Worm (Caenorhabditis elegans) whole organism, L2 larva: Measurements from ENCODE around the gene F34D10.9.
A peak's percentile ranks its signal among the peaks of the same experiment; 100 is the strongest.

ENCODE experiments used
- C34F6.9 ChIP-seq: fragments of 150-350 bp; optimal IDR thresholded peaks from 2 replicates; lab custom pipeline; 2014; ENCODE audit warnings: missing biosample characterization, missing genetic modification characterization
- F13H6.1 ChIP-seq: sonication (generic microtip); optimal IDR thresholded peaks from 2 replicates; lab custom pipeline; 2016; ENCODE audit warnings: missing genetic modification characterization, missing compliant biosample characterization
- R02D3.7 ChIP-seq: fragments of 150-350 bp; optimal IDR thresholded peaks from 2 replicates; lab custom pipeline; 2014; ENCODE audit warnings: missing biosample characterization, missing genetic modification characterization
- ZK546.5 ChIP-seq: sonication (generic microtip); optimal IDR thresholded peaks from 2 replicates; lab custom pipeline; 2017; ENCODE audit warnings: missing biosample characterization, missing genetic modification characterization
- alr-1 ChIP-seq: fragments of 150-350 bp; optimal IDR thresholded peaks from 2 replicates; lab custom pipeline; 2014; ENCODE audit warnings: missing biosample characterization, missing genetic modification characterization
- aly-2 ChIP-seq: fragments of 150-350 bp; optimal IDR thresholded peaks from 2 replicates; lab custom pipeline; 2014; ENCODE audit warnings: missing biosample characterization, missing genetic modification characterization
- ama-1 ChIP-seq: fragments of 150-350 bp; optimal IDR thresholded peaks from 2 replicates; lab custom pipeline; 2018; ENCODE audit warnings: inconsistent platforms
- ceh-16 ChIP-seq: fragments of 150-350 bp; optimal IDR thresholded peaks from 2 replicates; lab custom pipeline; 2014; ENCODE audit warnings: missing biosample characterization, missing genetic modification characterization
- ceh-82 ChIP-seq: fragments of 150-350 bp; optimal IDR thresholded peaks from 2 replicates; lab custom pipeline; 2014; ENCODE audit warnings: missing biosample characterization, missing genetic modification characterization
- crh-2 ChIP-seq: sonication (generic microtip); optimal IDR thresholded peaks from 2 replicates; lab custom pipeline; 2017; ENCODE audit warnings: missing biosample characterization, missing genetic modification characterization
- dmd-4 ChIP-seq: sonication (generic microtip); optimal IDR thresholded peaks from 2 replicates; lab custom pipeline; 2017; ENCODE audit warnings: missing biosample characterization, missing genetic modification characterization
- egl-27 ChIP-seq: sonication (generic microtip); optimal IDR thresholded peaks from 3 replicates; lab custom pipeline; 2017; ENCODE audit warnings: missing biosample characterization, missing genetic modification reagents, missing genetic modification characterization
- elt-1 ChIP-seq: fragments of 150-350 bp; optimal IDR thresholded peaks from 2 replicates; lab custom pipeline; 2014; ENCODE audit warnings: missing biosample characterization, missing genetic modification characterization
- elt-3 ChIP-seq: sonication (generic microtip); optimal IDR thresholded peaks from 2 replicates; lab custom pipeline; 2017; ENCODE audit warnings: missing biosample characterization, missing genetic modification characterization
- lin-13 ChIP-seq: fragments of 150-350 bp; optimal IDR thresholded peaks from 2 replicates; lab custom pipeline; 2014; ENCODE audit warnings: missing biosample characterization, missing genetic modification reagents, missing genetic modification characterization
- lin-39 ChIP-seq: fragments of 150-350 bp; optimal IDR thresholded peaks from 2 replicates; lab custom pipeline; 2014; ENCODE audit warnings: missing biosample characterization, missing genetic modification reagents, missing genetic modification characterization
- lsy-2 ChIP-seq, 2 experiments: fragments of 150-350 bp in 1 of 2; sonication (generic microtip) in 1 of 2; optimal IDR thresholded peaks; 2 replicates each; lab custom pipeline; 2014 to 2017; ENCODE audit warnings: missing biosample characterization in 2 of 2, missing genetic modification characterization in 2 of 2
- mbf-1 ChIP-seq: sonication (generic microtip); optimal IDR thresholded peaks from 2 replicates; lab custom pipeline; 2017; ENCODE audit warnings: missing biosample characterization, missing genetic modification characterization
- mdl-1 ChIP-seq, 2 experiments: fragments of 150-350 bp in 1 of 2; sonication (generic microtip) in 1 of 2; optimal IDR thresholded peaks; 2 replicates each; lab custom pipeline; 2017; ENCODE audit warnings: missing biosample characterization in 2 of 2, missing genetic modification characterization in 2 of 2
- nhr-11 ChIP-seq: fragments of 150-350 bp; optimal IDR thresholded peaks from 2 replicates; lab custom pipeline; 2014; ENCODE audit warnings: missing biosample characterization, missing genetic modification characterization
- nhr-12 ChIP-seq: fragments of 150-350 bp; optimal IDR thresholded peaks from 2 replicates; lab custom pipeline; 2014; ENCODE audit warnings: missing biosample characterization, missing genetic modification characterization
- nhr-129 ChIP-seq: fragments of 150-350 bp; optimal IDR thresholded peaks from 2 replicates; lab custom pipeline; 2014; ENCODE audit warnings: missing biosample characterization, missing genetic modification characterization
- nhr-21 ChIP-seq: fragments of 150-350 bp; optimal IDR thresholded peaks from 2 replicates; lab custom pipeline; 2014; ENCODE audit warnings: missing biosample characterization, missing genetic modification characterization
- nhr-237 ChIP-seq: fragments of 150-350 bp; optimal IDR thresholded peaks from 2 replicates; lab custom pipeline; 2014; ENCODE audit warnings: missing biosample characterization, missing genetic modification characterization
- nhr-25 ChIP-seq: fragments of 150-350 bp; sonication (generic microtip); optimal IDR thresholded peaks from 3 replicates; lab custom pipeline; 2014; ENCODE audit warnings: missing biosample characterization, missing genetic modification characterization
- nhr-6 ChIP-seq: fragments of 150-350 bp; optimal IDR thresholded peaks from 2 replicates; lab custom pipeline; 2014; ENCODE audit warnings: missing biosample characterization, missing genetic modification characterization
- nhr-77 ChIP-seq: fragments of 150-350 bp; optimal IDR thresholded peaks from 2 replicates; lab custom pipeline; 2014; ENCODE audit warnings: missing biosample characterization, missing genetic modification characterization
- peb-1 ChIP-seq: fragments of 150-350 bp; optimal IDR thresholded peaks from 2 replicates; lab custom pipeline; 2014; ENCODE audit warnings: missing biosample characterization, missing genetic modification characterization
- sem-4 ChIP-seq: fragments of 150-350 bp; optimal IDR thresholded peaks from 2 replicates; lab custom pipeline; 2014; ENCODE audit warnings: missing biosample characterization, missing genetic modification reagents, missing genetic modification characterization
- skn-1 ChIP-seq: sonication (generic microtip); optimal IDR thresholded peaks from 2 replicates; lab custom pipeline; 2017; ENCODE audit warnings: missing biosample characterization, missing genetic modification characterization
- sma-9 ChIP-seq, 2 experiments: fragments of 150-350 bp in 1 of 2; sonication (generic microtip) in 1 of 2; optimal IDR thresholded peaks; 2 replicates each; lab custom pipeline; 2014 to 2016; ENCODE audit warnings: missing genetic modification characterization in 2 of 2, mild to moderate bottlenecking in 1 of 2, missing biosample characterization in 1 of 2, missing compliant biosample characterization in 1 of 2, missing genetic modification reagents in 1 of 2, moderate library complexity in 1 of 2
- unc-39 ChIP-seq: fragments of 150-350 bp; optimal IDR thresholded peaks from 2 replicates; lab custom pipeline; 2014; ENCODE audit warnings: missing biosample characterization, missing genetic modification characterization
- unc-62 ChIP-seq: fragments of 150-350 bp; optimal IDR thresholded peaks from 2 replicates; lab custom pipeline; 2014; ENCODE audit warnings: missing biosample characterization, missing genetic modification reagents, missing genetic modification characterization
- zag-1 ChIP-seq: fragments of 150-350 bp; optimal IDR thresholded peaks from 2 replicates; lab custom pipeline; 2014; ENCODE audit warnings: missing biosample characterization, missing genetic modification characterization
- ztf-1 ChIP-seq: fragments of 200-800 bp; sonication (Bioruptor generic); conservative IDR thresholded peaks from 2 replicates; pipeline ENCODE4 v1.3.6; 2022; ENCODE audit warnings: missing genetic modification characterization, missing compliant biosample characterization
- ztf-4 ChIP-seq: fragments of 150-350 bp; optimal IDR thresholded peaks from 2 replicates; lab custom pipeline; 2014; ENCODE audit warnings: missing biosample characterization, missing genetic modification characterization

The F34D10.9 gene

DNA sequence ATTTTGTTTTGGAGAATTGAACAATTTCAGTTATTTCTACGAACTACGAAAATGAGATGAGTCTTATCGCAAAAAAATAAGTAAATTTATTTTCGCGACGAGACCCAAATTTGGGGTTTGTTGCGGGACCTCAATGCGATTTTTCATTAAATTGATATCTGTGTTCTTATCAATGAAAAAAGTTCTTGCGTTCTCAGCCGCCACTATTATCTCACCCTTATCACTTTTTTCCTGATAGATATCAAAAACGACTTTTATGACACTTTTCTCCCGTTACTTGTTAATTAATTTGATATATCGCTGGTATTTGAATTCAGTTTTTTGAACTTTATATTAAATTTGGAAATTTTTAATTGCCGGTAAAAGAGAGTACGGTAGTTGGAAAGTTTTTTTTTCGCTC lies 13.9 kb upstream of the F34D10.9 start:
- no peak for TF ChIP-seq R02D3.7 (tag; lab: Kevin White, UChicago)
- TF ChIP-seq sem-4 (tag; lab: Kevin White, UChicago) = no peak
- TF ChIP-seq lin-39 (tag; lab: Kevin White, UChicago) = no peak
- TF ChIP-seq nhr-12 = no peak
- TF ChIP-seq ztf-4 (tag; lab: Kevin White, UChicago) = no peak
- no peak for TF ChIP-seq alr-1 (tag; lab: Kevin White, UChicago)
- TF ChIP-seq unc-62 (GFP tag; lab: Kevin White, UChicago) = no peak
- TF ChIP-seq mdl-1 (tag; optimal IDR thresholded peaks at IDR 0.05; lab: Kevin White, UChicago) = no peak
- no peak for TF ChIP-seq F13H6.1 (tag; lab: Kevin White, UChicago)
- no peak for TF ChIP-seq egl-27 (tag; lab: Kevin White, UChicago)
- no peak for TF ChIP-seq nhr-129 (tag; lab: Kevin White, UChicago)
- no peak for TF ChIP-seq elt-3
- TF ChIP-seq zag-1 (tag; lab: Kevin White, UChicago) = no peak
- no peak for TF ChIP-seq skn-1 (tag; lab: Kevin White, UChicago)
- no peak for TF ChIP-seq peb-1 (tag; lab: Kevin White, UChicago)
- no peak for TF ChIP-seq nhr-25 (tag; lab: Kevin White, UChicago)
- TF ChIP-seq nhr-77 (tag; lab: Kevin White, UChicago) = no peak
- TF ChIP-seq dmd-4 (tag; lab: Kevin White, UChicago) = no peak
- TF ChIP-seq aly-2 (tag; lab: Kevin White, UChicago) = no peak

- TF ChIP-seq ZK546.5 (tag; lab: Kevin White, UChicago) (no peak), elt-3 (no peak), mbf-1 (tag; lab: Kevin White, UChicago) (no peak), ztf-4 (tag; lab: Kevin White, UChicago) (no peak), ztf-1 (GFP tag; lab: Robert Waterston, UW) (no peak), nhr-12 (no peak), lin-13 (GFP tag; lab: Kevin White, UChicago) (no peak), alr-1 (tag; lab: Kevin White, UChicago) (no peak)
Observed at ce11 chrIII:3742090-3742489, 12.7 kb upstream of the F34D10.9 start.

DNA sequence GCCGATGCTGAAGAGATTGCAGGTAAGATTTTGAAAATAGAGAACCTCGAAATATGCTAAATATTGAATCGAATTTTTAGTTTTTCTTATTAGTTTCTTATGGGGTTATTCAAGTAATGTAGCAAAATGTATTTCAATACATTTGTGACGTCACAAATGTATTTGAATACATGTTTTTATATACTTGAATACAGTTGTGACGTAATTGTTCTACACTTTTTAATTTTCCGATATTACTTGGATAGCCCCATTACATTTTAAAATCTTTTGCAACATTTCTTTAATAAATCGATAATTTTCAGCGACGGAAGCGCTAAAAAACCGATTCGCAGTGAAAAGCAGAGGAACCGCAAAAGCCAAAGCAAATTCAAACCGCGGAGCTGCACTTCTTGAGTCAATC lies 8.9 kb upstream of the F34D10.9 start:
- TF ChIP-seq C34F6.9 (tag; lab: Kevin White, UChicago) = no peak

ce11 chrIII:3737742-3738141 lies 8.3 kb upstream of the F34D10.9 start:
- no peak for TF ChIP-seq ZK546.5 (tag; lab: Kevin White, UChicago)
- TF ChIP-seq sem-4 (tag; lab: Kevin White, UChicago) = no peak
- no peak for TF ChIP-seq ceh-82 (tag; lab: Kevin White, UChicago)
- TF ChIP-seq ztf-4 (tag; lab: Kevin White, UChicago) = no peak
- no peak for TF ChIP-seq elt-1 (tag; lab: Kevin White, UChicago)
- TF ChIP-seq nhr-25 (tag; lab: Kevin White, UChicago) = no peak
- no peak for TF ChIP-seq crh-2
- TF ChIP-seq egl-27 (tag; lab: Kevin White, UChicago) = no peak
- no peak for TF ChIP-seq F13H6.1 (tag; lab: Kevin White, UChicago)
- TF ChIP-seq mbf-1 (tag; lab: Kevin White, UChicago) = no peak
- no peak for TF ChIP-seq nhr-12
- no peak for TF ChIP-seq lin-39 (tag; lab: Kevin White, UChicago)
- TF ChIP-seq, all 48 proteins: peak for 0

DNA sequence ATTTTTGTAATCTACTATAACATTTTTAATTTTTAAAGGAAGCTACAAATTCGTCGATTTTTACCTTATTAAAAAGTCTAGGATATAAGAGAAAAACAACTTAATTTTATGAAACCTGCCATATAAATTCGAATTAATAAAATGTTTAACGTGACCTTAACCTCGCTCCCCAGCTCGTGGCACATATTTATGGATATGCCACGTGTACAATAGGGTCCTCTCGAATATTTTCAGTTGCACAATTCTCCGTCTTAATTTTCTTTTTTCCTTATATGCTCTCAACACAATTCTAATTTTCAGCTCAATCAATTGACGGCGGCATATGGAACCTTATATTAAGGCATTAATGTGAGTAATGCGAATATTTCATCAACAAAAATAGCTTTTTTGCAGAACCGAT lies 6.9 kb upstream of the F34D10.9 start, which contains the start of gene F34D10.4:
Gene F34D10.4 (plus strand): TSS at position 301 of the 400 bp plus-strand sequence.
- no peak for TF ChIP-seq unc-62 (GFP tag; lab: Kevin White, UChicago)
- no peak for TF ChIP-seq ceh-16 (tag; lab: Kevin White, UChicago)

- TF ChIP-seq nhr-129 (tag; lab: Kevin White, UChicago) (peak; percentile 20), sma-9 (GFP tag; optimal IDR thresholded peaks at IDR 0.05; lab: Kevin White, UChicago) (no peak), sma-9 (tag; optimal IDR thresholded peaks at IDR 0.05; lab: Kevin White, UChicago) (no peak), C34F6.9 (tag; lab: Kevin White, UChicago) (peak; percentile 20), mdl-1 (tag; optimal IDR thresholded peaks at IDR 0.05; lab: Kevin White, UChicago) (no peak), lin-13 (GFP tag; lab: Kevin White, UChicago) (no peak), lsy-2 (tag; optimal IDR thresholded peaks at IDR 0.05; lab: Kevin White, UChicago) (peak in 1 of 2 experiments; percentile 21), unc-39 (no peak), nhr-11 (tag; lab: Kevin White, UChicago) (no peak), ztf-1 (GFP tag; lab: Robert Waterston, UW) (no peak), unc-62 (GFP tag; lab: Kevin White, UChicago) (no peak), nhr-237 (tag; lab: Kevin White, UChicago) (no peak), nhr-6 (tag; lab: Kevin White, UChicago) (no peak), aly-2 (tag; lab: Kevin White, UChicago) (no peak), elt-1 (tag; lab: Kevin White, UChicago) (no peak), sem-4 (tag; lab: Kevin White, UChicago) (no peak), nhr-21 (tag; lab: Kevin White, UChicago) (no peak), ama-1 (lab: Kevin White, UChicago) (peak; percentile 80)
Observed at ce11 chrIII:3735509-3736255, 6.3 kb upstream of the F34D10.9 start.
